Worm (Caenorhabditis elegans): ENCODE data around the gene sqv-6.

Gene sqv-6

ce11 chrV:942556-942955 lies 22.0 kb downstream of the sqv-6 start:
- TF ChIP-seq tbp1 (GFP tag; optimal IDR thresholded peaks at IDR 0.05) (no peak), egrh-3 (GFP tag; IDR thresholded peaks at IDR 0.05) (peak; percentile 69; the same call in 1 of the 2 replicates), let-526 (GFP tag; IDR thresholded peaks at IDR 0.05) (no peak), madf-8 (GFP tag; conservative IDR thresholded peaks at IDR 0.05) (0 out of 2 replicates have a peak, but pooled peaks have one; percentile 11), hmg-20 (GFP tag; IDR thresholded peaks at IDR 0.05) (no peak), chd-7 (tag; optimal IDR thresholded peaks at IDR 0.05) (no peak), zfh-2 (GFP tag; conservative IDR thresholded peaks at IDR 0.05) (peak; percentile 91), F57C9.4 (tag; optimal IDR thresholded peaks at IDR 0.05) (no peak)

- peak; percentile 48; the same call in 1 of the 2 replicates for TF ChIP-seq nfyb-1 (GFP tag; IDR thresholded peaks at IDR 0.05)
- no peak for TF ChIP-seq Y53G8AR.9 (GFP tag; conservative IDR thresholded peaks at IDR 0.05)
These were observed 25.2 kb downstream of the sqv-6 start for ce11 chrV:939341-939740.

DNA sequence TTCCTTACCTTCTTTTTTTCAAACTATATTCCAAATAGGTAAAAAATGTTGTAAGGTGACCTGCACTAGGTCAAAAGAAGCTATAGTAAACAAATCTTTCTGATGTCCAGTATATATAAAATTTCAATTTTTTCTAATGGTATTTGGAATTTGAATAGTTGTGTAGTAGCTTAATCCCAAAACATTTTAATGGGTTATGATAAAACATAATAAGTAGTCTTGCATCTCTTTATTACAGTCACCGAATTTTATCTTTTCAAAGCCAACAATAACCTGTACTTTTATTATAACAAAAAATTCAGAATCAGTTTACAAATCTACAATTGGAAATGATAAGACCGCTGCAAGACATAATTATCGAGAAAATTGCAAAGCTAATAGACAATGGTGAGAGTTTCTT lies 47.1 kb downstream of the sqv-6 start, which contains the start of gene H24K24.2:
TSS of gene H24K24.2 (plus strand) at position 301 of the 400 bp plus-strand sequence.
- TF ChIP-seq madf-8 (GFP tag; conservative IDR thresholded peaks at IDR 0.05) (no peak), attf-5 (GFP tag; optimal IDR thresholded peaks at IDR 0.05) (no peak), sea-2 (GFP tag; IDR thresholded peaks at IDR 0.05) (no peak)

DNA sequence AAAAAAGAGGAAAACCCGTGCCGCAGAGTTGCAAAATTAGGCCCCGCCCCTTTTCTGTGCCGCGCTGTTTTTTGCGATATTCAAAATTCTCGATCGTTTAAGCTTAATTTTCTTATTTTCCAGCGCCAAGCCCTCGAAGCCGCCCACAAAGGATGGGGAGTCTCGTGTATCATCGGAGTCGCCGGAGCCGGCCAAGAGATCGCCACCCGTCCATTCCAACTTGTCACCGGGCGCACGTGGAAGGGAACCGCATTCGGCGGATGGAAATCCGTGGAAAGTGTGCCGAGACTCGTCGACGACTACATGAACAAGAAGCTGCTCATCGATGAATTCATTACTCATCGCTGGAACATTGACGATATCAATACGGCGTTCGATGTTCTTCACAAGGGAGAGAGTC lies 48.9 kb downstream of the sqv-6 start:
- TF ChIP-seq F49E8.2 (tag; optimal IDR thresholded peaks at IDR 0.05; ENCODE audit: insufficient read depth), result no peak
- peak; percentile 92; the same call in 1 of the 2 replicates for TF ChIP-seq F37B4.10 (GFP tag; IDR thresholded peaks at IDR 0.05)

ce11 chrV:911474-911873 lies 53.1 kb downstream of the sqv-6 start, which contains the start of gene adh-5:
adh-5 (plus strand) TSS chrV:911774.
- TF ChIP-seq snpc-4 (GFP tag; optimal IDR thresholded peaks at IDR 0.05) (no peak), snpc-4 (tag; optimal IDR thresholded peaks at IDR 0.05) (no peak), lin-54 (GFP tag; optimal IDR thresholded peaks at IDR 0.05) (no peak), mes-4 (tag; optimal IDR thresholded peaks at IDR 0.05) (no peak), aptf-3 (GFP tag; IDR thresholded peaks at IDR 0.05) (no peak), atf-7 (tag; optimal IDR thresholded peaks at IDR 0.05) (no peak), rec-8 (tag; optimal IDR thresholded peaks at IDR 0.05) (no peak)

ce11 chrV:910588-910987 lies 54.0 kb downstream of the sqv-6 start:
- TF ChIP-seq lin-54 (GFP tag; optimal IDR thresholded peaks at IDR 0.05) (peak; percentile 5), chd-7 (tag; optimal IDR thresholded peaks at IDR 0.05) (no peak), dpl-1 (GFP tag; optimal IDR thresholded peaks at IDR 0.05) (no peak), hmg-1.2 (GFP tag; IDR thresholded peaks at IDR 0.05) (peak; percentile 29; the same call in 1 of the 2 replicates), cebp-1 (GFP tag; IDR thresholded peaks at IDR 0.05) (no peak), cebp-1 (tag; optimal IDR thresholded peaks at IDR 0.05) (peak; percentile 26), nhr-90 (tag; optimal IDR thresholded peaks at IDR 0.05) (peak; percentile 35), pbrm-1 (GFP tag; IDR thresholded peaks at IDR 0.05) (0 out of 2 replicates have a peak, but pooled peaks have one; percentile 29), attf-5 (GFP tag; optimal IDR thresholded peaks at IDR 0.05) (peak; percentile 66), atf-7 (tag; optimal IDR thresholded peaks at IDR 0.05) (peak; percentile 19), mcd-1 (GFP tag; IDR thresholded peaks at IDR 0.05) (peak; percentile 32; the same call in 1 of the 2 replicates), let-607 (tag; optimal IDR thresholded peaks at IDR 0.05) (peak in 1 of 2 experiments; percentile 16), dox-1 (GFP tag; IDR thresholded peaks at IDR 0.05) (peak; percentile 41; the same call in 1 of the 2 replicates), nhr-80 (tag; optimal IDR thresholded peaks at IDR 0.05) (peak; percentile 88), ceh-27 (GFP tag; optimal IDR thresholded peaks at IDR 0.05) (no peak), ets-4 (GFP tag; optimal IDR thresholded peaks at IDR 0.05) (peak; percentile 54)

Measured in whole organism, young adult.